Fruit fly (Drosophila melanogaster) whole organism, embryonic: ENCODE data around the gene Plap.

Experiments
- CG15011 ChIP-seq: fragments of 200-800 bp; sonication (Bioruptor generic); optimal IDR thresholded peaks from 3 replicates; lab custom pipeline; 2018; ENCODE audit warnings: missing biosample characterization, mild to moderate bottlenecking, missing genetic modification characterization
- CG34422 ChIP-seq: fragments of 200-800 bp; sonication (Bioruptor generic); IDR thresholded peaks from 3 replicates; pipeline ENCODE4 v1.3.6; 2022; ENCODE audit warnings: missing biosample characterization, missing genetic modification characterization
- CG7839 ChIP-seq: fragments of 200-800 bp; sonication (Bioruptor generic); optimal IDR thresholded peaks from 3 replicates; lab custom pipeline; 2018; ENCODE audit warnings: missing biosample characterization, mild to moderate bottlenecking, missing genetic modification characterization, moderate library complexity
- CG9727 ChIP-seq: fragments of 200-800 bp; sonication (Bioruptor generic); optimal IDR thresholded peaks from 3 replicates; lab custom pipeline; 2017; ENCODE audit warnings: missing biosample characterization, mild to moderate bottlenecking, missing genetic modification characterization
- CTCF ChIP-seq: fragments of 200-800 bp; sonication (Bioruptor generic); optimal IDR thresholded peaks from 2 replicates; lab custom pipeline; 2017; ENCODE audit warnings: missing biosample characterization, mild to moderate bottlenecking, missing genetic modification characterization, moderate library complexity
- Dbx ChIP-seq: fragments of 200-800 bp; sonication (Bioruptor generic); IDR thresholded peaks from 3 replicates; pipeline ENCODE4 v1.3.6; 2022; ENCODE audit warnings: missing biosample characterization, missing genetic modification characterization
- Med ChIP-seq: fragments of 200-800 bp; sonication (Bioruptor generic); peaks from one replicate; lab custom pipeline; 2016; ENCODE audit warnings: missing biosample characterization, missing genetic modification characterization, mild to moderate bottlenecking, inconsistent platforms, moderate library complexity
- Pdp1 ChIP-seq, 2 experiments: fragments of 200-800 bp; sonication (Bioruptor generic); optimal IDR thresholded peaks; 3 replicates each; lab custom pipeline; 2016; ENCODE audit warnings: missing biosample characterization in 2 of 2, missing genetic modification characterization in 2 of 2, mild to moderate bottlenecking in 1 of 2, moderate library complexity in 1 of 2
- YL-1 ChIP-seq: fragments of 200-800 bp; sonication (Bioruptor generic); optimal IDR thresholded peaks from 3 replicates; lab custom pipeline; 2017; ENCODE audit warnings: missing biosample characterization, mild to moderate bottlenecking, missing genetic modification characterization
- bab2 ChIP-seq: fragments of 200-800 bp; sonication (Bioruptor generic); optimal IDR thresholded peaks from 2 replicates; lab custom pipeline; 2016; ENCODE audit warnings: missing biosample characterization, missing genetic modification characterization
- gfzf ChIP-seq: fragments of 200-800 bp; sonication (Bioruptor generic); optimal IDR thresholded peaks from 2 replicates; lab custom pipeline; 2016; ENCODE audit warnings: missing biosample characterization, mild to moderate bottlenecking, missing genetic modification characterization, moderate library complexity
- insv ChIP-seq, 2 experiments: fragments of 200-800 bp; sonication (Bioruptor generic); optimal IDR thresholded peaks; 3 replicates each; lab custom pipeline; 2016 to 2018; ENCODE audit warnings: missing biosample characterization in 2 of 2, missing genetic modification characterization in 2 of 2
- stwl ChIP-seq: fragments of 200-800 bp; sonication (Bioruptor generic); optimal IDR thresholded peaks from 3 replicates; lab custom pipeline; 2018; ENCODE audit warnings: missing biosample characterization, mild to moderate bottlenecking, missing genetic modification characterization, moderate library complexity
- zen2 ChIP-seq: fragments of 200-800 bp; sonication (Bioruptor generic); IDR thresholded peaks from 3 replicates; pipeline ENCODE4 v1.3.6; 2022; ENCODE audit warnings: missing biosample characterization, missing genetic modification characterization; ENCODE audit not compliant: partially characterized antibody

Plap gene

dm6 chr2L:1118149-1118548 is 52.0 kb downstream of the Plap start (continued):
- TF ChIP-seq YL-1 (peak; percentile 2), Med (GFP tag; lab: Kevin White, UChicago) (no peak), Dbx (0 out of 3 replicates have a peak, but pooled peaks have one; percentile 31), CTCF (GFP tag; lab: Kevin White, UChicago) (peak; percentile 63), bab2 (no peak), CG15011 (GFP tag; lab: Kevin White, UChicago) (no peak), CG34422 (GFP tag; lab: Robert Waterston, UW) (0 out of 3 replicates have a peak, but pooled peaks have one; percentile 21), insv (GFP tag; optimal IDR thresholded peaks at IDR 0.05; lab: Kevin White, UChicago) (no peak), zen2 (GFP tag; lab: Robert Waterston, UW) (no peak), CG7839 (tag; lab: Kevin White, UChicago) (no peak), stwl (tag; lab: Kevin White, UChicago) (peak; percentile 7), gfzf (peak; percentile 11), CG9727 (peak; percentile 32), Pdp1 (GFP tag; optimal IDR thresholded peaks at IDR 0.05; lab: Kevin White, UChicago) (peak in 1 of 2 experiments; percentile 32)
